Worm (Caenorhabditis elegans) whole organism, L3 larva: Measurements from ENCODE around the gene C33D9.10.

Source experiments
- ZK546.5 ChIP-seq: sonication (generic microtip); optimal IDR thresholded peaks from 2 replicates; lab custom pipeline; 2017; ENCODE audit warnings: missing biosample characterization, missing genetic modification characterization
- ama-1 ChIP-seq: fragments of 150-350 bp; optimal IDR thresholded peaks from 2 replicates; lab custom pipeline; 2018
- ceh-16 ChIP-seq: sonication (generic microtip); optimal IDR thresholded peaks from 2 replicates; lab custom pipeline; 2017; ENCODE audit warnings: missing biosample characterization, missing genetic modification characterization
- ceh-28 ChIP-seq: fragments of 150-350 bp; optimal IDR thresholded peaks from 2 replicates; lab custom pipeline; 2014; ENCODE audit warnings: missing biosample characterization, missing genetic modification reagents, missing genetic modification characterization
- ceh-82 ChIP-seq: fragments of 150-350 bp; optimal IDR thresholded peaks from 2 replicates; lab custom pipeline; 2014; ENCODE audit warnings: missing biosample characterization, missing genetic modification characterization
- ceh-9 ChIP-seq: sonication (generic microtip); optimal IDR thresholded peaks from 2 replicates; lab custom pipeline; 2018; ENCODE audit warnings: missing biosample characterization, missing genetic modification characterization
- daf-12 ChIP-seq: fragments of 150-350 bp; optimal IDR thresholded peaks from 2 replicates; lab custom pipeline; 2014; ENCODE audit warnings: missing biosample characterization, missing genetic modification reagents, missing genetic modification characterization
- egl-27 ChIP-seq: sonication (generic microtip); optimal IDR thresholded peaks from 4 replicates; lab custom pipeline; 2017; ENCODE audit warnings: missing biosample characterization, missing genetic modification reagents, missing genetic modification characterization
- egl-5 ChIP-seq: fragments of 150-350 bp; optimal IDR thresholded peaks from 2 replicates; lab custom pipeline; 2017; ENCODE audit warnings: missing biosample characterization, missing genetic modification reagents, missing genetic modification characterization, inconsistent platforms
- elt-1 ChIP-seq: fragments of 150-350 bp; optimal IDR thresholded peaks from 2 replicates; lab custom pipeline; 2014; ENCODE audit warnings: missing biosample characterization, missing genetic modification characterization
- elt-2 ChIP-seq: sonication (generic microtip); optimal IDR thresholded peaks from 2 replicates; lab custom pipeline; 2016; ENCODE audit warnings: missing genetic modification reagents, mild to moderate bottlenecking, missing genetic modification characterization, missing compliant biosample characterization
- elt-3 ChIP-seq, 3 experiments: fragments of 150-350 bp in 1 of 3; sonication (generic microtip) in 2 of 3; optimal IDR thresholded peaks; 2 replicates in 2 of 3; 4 replicates in 1 of 3; lab custom pipeline; 2014 to 2017; ENCODE audit warnings: missing biosample characterization in 3 of 3, missing genetic modification characterization in 3 of 3
- eor-1 ChIP-seq, 2 experiments: fragments of 150-350 bp; optimal IDR thresholded peaks; 2 replicates each; lab custom pipeline; 2014 to 2018; ENCODE audit warnings: missing biosample characterization in 2 of 2, missing genetic modification characterization in 2 of 2
- fkh-10 ChIP-seq: sonication (generic microtip); optimal IDR thresholded peaks from 2 replicates; lab custom pipeline; 2017; ENCODE audit warnings: missing biosample characterization, missing genetic modification reagents, missing genetic modification characterization
- fkh-2 ChIP-seq: fragments of 150-350 bp; optimal IDR thresholded peaks from 2 replicates; lab custom pipeline; 2014; ENCODE audit warnings: missing biosample characterization, missing genetic modification reagents, missing genetic modification characterization
- fos-1 ChIP-seq: fragments of 150-350 bp; optimal IDR thresholded peaks from 2 replicates; lab custom pipeline; 2014; ENCODE audit warnings: missing biosample characterization, missing genetic modification characterization
- hmg-11 ChIP-seq: sonication (generic microtip); optimal IDR thresholded peaks from 2 replicates; lab custom pipeline; 2016; ENCODE audit warnings: missing genetic modification characterization, missing compliant biosample characterization
- lin-15B ChIP-seq: fragments of 150-350 bp; optimal IDR thresholded peaks from 2 replicates; lab custom pipeline; 2014; ENCODE audit warnings: missing biosample characterization, missing genetic modification characterization
- lin-39 ChIP-seq: fragments of 150-350 bp; optimal IDR thresholded peaks from 2 replicates; lab custom pipeline; 2018; ENCODE audit warnings: missing biosample characterization, missing genetic modification reagents, missing genetic modification characterization
- lsy-12 ChIP-seq: sonication (generic microtip); optimal IDR thresholded peaks from 2 replicates; lab custom pipeline; 2016; ENCODE audit warnings: mild to moderate bottlenecking, missing genetic modification characterization, missing compliant biosample characterization
- mdl-1 ChIP-seq: fragments of 150-350 bp; optimal IDR thresholded peaks from 2 replicates; lab custom pipeline; 2014; ENCODE audit warnings: missing biosample characterization, missing genetic modification characterization
- mml-1 ChIP-seq: fragments of 150-350 bp; sonication (generic microtip); optimal IDR thresholded peaks from 3 replicates; lab custom pipeline; 2014; ENCODE audit warnings: missing biosample characterization, missing genetic modification characterization
- nfya-1 ChIP-seq: sonication (generic microtip); optimal IDR thresholded peaks from 2 replicates; lab custom pipeline; 2017; ENCODE audit warnings: missing genetic modification characterization, mild to moderate bottlenecking, missing compliant biosample characterization, antibody characterized with exemption, moderate library complexity; ENCODE audit not compliant: insufficient read depth
- nhr-11 ChIP-seq: fragments of 150-350 bp; optimal IDR thresholded peaks from 2 replicates; lab custom pipeline; 2014; ENCODE audit warnings: missing biosample characterization, missing genetic modification characterization
- nhr-12 ChIP-seq: fragments of 150-350 bp; optimal IDR thresholded peaks from 2 replicates; lab custom pipeline; 2014; ENCODE audit warnings: missing biosample characterization, missing genetic modification characterization
- nhr-23 ChIP-seq: fragments of 150-350 bp; optimal IDR thresholded peaks from 2 replicates; lab custom pipeline; 2014; ENCODE audit warnings: missing biosample characterization, missing genetic modification reagents, missing genetic modification characterization
- nhr-237 ChIP-seq: fragments of 150-350 bp; optimal IDR thresholded peaks from 2 replicates; lab custom pipeline; 2014; ENCODE audit warnings: missing biosample characterization, missing genetic modification characterization
- nhr-25 ChIP-seq: sonication (generic microtip); optimal IDR thresholded peaks from 2 replicates; lab custom pipeline; 2017; ENCODE audit warnings: missing biosample characterization, missing genetic modification characterization
- nhr-28 ChIP-seq: fragments of 150-350 bp; optimal IDR thresholded peaks from 2 replicates; lab custom pipeline; 2014; ENCODE audit warnings: missing biosample characterization, missing genetic modification characterization
- nhr-43 ChIP-seq: sonication (generic microtip); optimal IDR thresholded peaks from 2 replicates; lab custom pipeline; 2016; ENCODE audit warnings: mild to moderate bottlenecking, missing genetic modification characterization, missing compliant biosample characterization; ENCODE audit not compliant: poor library complexity, severe bottlenecking
- nhr-67 ChIP-seq: fragments of 150-350 bp; optimal IDR thresholded peaks from 2 replicates; lab custom pipeline; 2014; ENCODE audit warnings: missing biosample characterization, missing genetic modification characterization
- nhr-76 ChIP-seq: fragments of 150-350 bp; sonication (generic microtip); optimal IDR thresholded peaks from 5 replicates; lab custom pipeline; 2014; ENCODE audit warnings: missing biosample characterization, missing genetic modification characterization
- nhr-77 ChIP-seq: fragments of 150-350 bp; optimal IDR thresholded peaks from 2 replicates; lab custom pipeline; 2014; ENCODE audit warnings: missing biosample characterization, missing genetic modification characterization
- pha-4 ChIP-seq: fragments of 150-350 bp; optimal IDR thresholded peaks from 2 replicates; lab custom pipeline; 2014; ENCODE audit warnings: missing biosample characterization, missing genetic modification reagents, missing genetic modification characterization
- pqm-1 ChIP-seq: fragments of 150-350 bp; optimal IDR thresholded peaks from 2 replicates; lab custom pipeline; 2017; ENCODE audit warnings: missing biosample characterization, missing genetic modification characterization, inconsistent platforms
- sea-2 ChIP-seq: fragments of 150-350 bp; sonication (generic microtip); optimal IDR thresholded peaks from 4 replicates; lab custom pipeline; 2014; ENCODE audit warnings: missing biosample characterization, missing genetic modification reagents, missing genetic modification characterization
- skn-1 ChIP-seq: fragments of 150-350 bp; optimal IDR thresholded peaks from 2 replicates; lab custom pipeline; 2014; ENCODE audit warnings: missing biosample characterization, missing genetic modification characterization
- snpc-4 ChIP-seq: fragments of 150-350 bp; optimal IDR thresholded peaks from 2 replicates; lab custom pipeline; 2014; ENCODE audit warnings: missing biosample characterization, missing genetic modification characterization
- tbx-2 ChIP-seq: sonication (generic microtip); optimal IDR thresholded peaks from 2 replicates; lab custom pipeline; 2016; ENCODE audit warnings: mild to moderate bottlenecking, missing genetic modification characterization, missing compliant biosample characterization
- unc-39 ChIP-seq: sonication (generic microtip); optimal IDR thresholded peaks from 4 replicates; lab custom pipeline; 2017; ENCODE audit warnings: missing biosample characterization, missing genetic modification characterization
- unc-62 ChIP-seq: fragments of 150-350 bp; sonication (generic microtip); optimal IDR thresholded peaks from 4 replicates; lab custom pipeline; 2014; ENCODE audit warnings: missing biosample characterization, missing genetic modification reagents, missing genetic modification characterization
- zag-1 ChIP-seq: fragments of 150-350 bp; optimal IDR thresholded peaks from 2 replicates; lab custom pipeline; 2014; ENCODE audit warnings: missing biosample characterization, missing genetic modification characterization
- ztf-11 ChIP-seq: fragments of 150-350 bp; optimal IDR thresholded peaks from 2 replicates; lab custom pipeline; 2014; ENCODE audit warnings: missing biosample characterization, missing genetic modification characterization
- ztf-4 ChIP-seq: fragments of 150-350 bp; optimal IDR thresholded peaks from 2 replicates; lab custom pipeline; 2014; ENCODE audit warnings: missing biosample characterization, missing genetic modification characterization

C33D9.10 gene

DNA sequence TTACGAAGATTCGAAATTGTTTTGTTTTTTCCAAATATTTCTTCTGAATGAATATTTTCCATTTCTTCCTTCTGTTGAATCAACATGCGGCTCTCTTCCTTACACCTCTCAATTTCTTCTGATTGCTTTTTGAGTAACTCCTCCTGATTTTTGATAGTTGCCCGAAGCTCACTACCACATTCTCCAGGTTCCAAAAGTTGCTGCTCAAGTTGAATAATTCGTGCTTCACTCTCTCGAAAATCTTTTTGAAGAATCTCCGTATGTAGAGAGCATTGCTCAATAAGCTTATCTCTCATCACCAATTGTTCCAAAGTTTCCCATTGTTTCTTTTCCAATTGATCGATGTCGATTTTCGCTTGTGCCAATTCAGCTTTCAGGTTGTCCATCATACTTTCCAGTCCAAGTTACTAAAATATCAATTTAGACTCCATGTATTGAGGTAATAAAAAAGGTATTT is 15.1 kb downstream of the C33D9.10 start, which contains the start of gene F20C5.6:
Gene F20C5.6, minus strand, starts transcription at position 407 of the 457 bp plus-strand sequence.
- no peak for TF ChIP-seq fkh-2 (tag; lab: Kevin White, UChicago)
- TF ChIP-seq fkh-10, result no peak
- TF ChIP-seq unc-39 (tag; lab: Kevin White, UChicago), result no peak
- TF ChIP-seq ztf-4 (tag; lab: Kevin White, UChicago), result no peak
- TF ChIP-seq fos-1 (tag; lab: Kevin White, UChicago), result no peak
- no peak for TF ChIP-seq elt-3 (tag; optimal IDR thresholded peaks at IDR 0.05; lab: Kevin White, UChicago)
- no peak for TF ChIP-seq nhr-25
- no peak for TF ChIP-seq mdl-1 (tag; lab: Kevin White, UChicago)
- no peak for TF ChIP-seq nhr-67 (tag; lab: Kevin White, UChicago)
- no peak for TF ChIP-seq skn-1 (tag; lab: Kevin White, UChicago)

ce11 chrIV:8769539-8769938 is 18.4 kb downstream of the C33D9.10 start, which contains the start of gene F20C5.5:
TSS of gene F20C5.5 (minus strand) at chrIV:8769639.
- no peak for TF ChIP-seq mml-1 (tag; lab: Kevin White, UChicago)
- no peak for TF ChIP-seq elt-2 (tag; lab: Kevin White, UChicago)
- TF ChIP-seq nhr-12 (tag; lab: Kevin White, UChicago), result no peak
- TF ChIP-seq unc-39 (tag; lab: Kevin White, UChicago), result no peak
- TF ChIP-seq nhr-25, result no peak
- TF ChIP-seq lin-15B, result no peak
- no peak for TF ChIP-seq ztf-4 (tag; lab: Kevin White, UChicago)
- no peak for TF ChIP-seq nhr-11 (tag; lab: Kevin White, UChicago)
- no peak for TF ChIP-seq elt-3 (tag; optimal IDR thresholded peaks at IDR 0.05; lab: Kevin White, UChicago)
- TF ChIP-seq eor-1 (tag; optimal IDR thresholded peaks at IDR 0.05; lab: Kevin White, UChicago), result no peak
- TF ChIP-seq mdl-1 (tag; lab: Kevin White, UChicago), result no peak
- no peak for TF ChIP-seq ceh-82

- peak; percentile 84 for TF ChIP-seq pha-4 (tag; lab: Kevin White, UChicago)
- TF ChIP-seq lsy-12 (tag; lab: Kevin White, UChicago), result no peak
Measured at ce11 chrIV:8764567-8764966, 23.4 kb downstream of the C33D9.10 start, which contains the start of gene cdc-50.B. TSS of gene cdc-50.B (plus strand) at chrIV:8764867.

DNA sequence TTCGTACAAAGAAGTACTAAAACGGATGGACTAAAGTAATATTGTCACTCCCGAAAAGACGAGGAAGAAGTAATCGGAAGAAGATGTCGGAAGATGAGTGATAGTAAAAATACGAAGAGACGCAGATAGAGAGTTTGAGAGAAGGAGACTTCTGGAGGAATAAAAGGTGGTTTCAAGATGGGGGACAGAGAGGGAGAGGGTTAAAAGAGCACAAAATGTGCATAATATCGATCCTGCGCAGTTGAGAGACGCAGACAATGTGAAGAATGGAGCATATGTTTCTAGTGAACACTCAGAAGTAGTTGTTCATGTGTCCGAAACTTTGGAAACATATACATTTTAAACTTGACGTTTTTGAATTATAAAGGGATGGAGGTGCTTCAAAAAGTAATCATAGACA is 25.5 kb downstream of the C33D9.10 start:
- TF ChIP-seq nhr-76 (tag; lab: Kevin White, UChicago) (no peak), mml-1 (tag; lab: Kevin White, UChicago) (no peak), nhr-25 (no peak), ztf-11 (tag; lab: Kevin White, UChicago) (no peak), egl-5 (tag; lab: Kevin White, UChicago) (no peak), ceh-82 (no peak), ceh-16 (no peak), ceh-28 (tag; lab: Kevin White, UChicago) (peak; percentile 69), nhr-23 (no peak), elt-3 (tag; optimal IDR thresholded peaks at IDR 0.05; lab: Kevin White, UChicago) (no peak), fkh-2 (tag; lab: Kevin White, UChicago) (no peak), ZK546.5 (no peak), egl-27 (tag; lab: Kevin White, UChicago) (no peak), nhr-11 (tag; lab: Kevin White, UChicago) (no peak), elt-2 (tag; lab: Kevin White, UChicago) (no peak), elt-1 (tag; lab: Kevin White, UChicago) (no peak), unc-62 (GFP tag; lab: Kevin White, UChicago) (no peak), ama-1 (lab: Kevin White, UChicago) (no peak), pha-4 (tag; lab: Kevin White, UChicago) (no peak), nhr-67 (tag; lab: Kevin White, UChicago) (no peak), daf-12 (tag; lab: Kevin White, UChicago) (no peak), fos-1 (tag; lab: Kevin White, UChicago) (no peak), ceh-9 (no peak), lin-15B (peak; percentile 37), nhr-77 (tag; lab: Kevin White, UChicago) (no peak), hmg-11 (tag; lab: Kevin White, UChicago) (peak; percentile 28), fkh-10 (peak; percentile 48), nhr-28 (tag; lab: Kevin White, UChicago) (no peak), pqm-1 (tag; lab: Kevin White, UChicago) (no peak), nfya-1 (tag; lab: Kevin White, UChicago) (peak; percentile 82), mdl-1 (tag; lab: Kevin White, UChicago) (no peak), skn-1 (tag; lab: Kevin White, UChicago) (no peak), snpc-4 (peak; percentile 52), zag-1 (tag; lab: Kevin White, UChicago) (no peak), nhr-237 (tag; lab: Kevin White, UChicago) (no peak), nhr-43 (tag; lab: Kevin White, UChicago) (no peak), lsy-12 (tag; lab: Kevin White, UChicago) (no peak), lin-39 (tag; lab: Kevin White, UChicago) (peak; percentile 81), tbx-2 (tag; lab: Kevin White, UChicago) (no peak), sea-2 (GFP tag; lab: Kevin White, UChicago) (peak; percentile 46)
